Worm (Caenorhabditis elegans) whole organism, L4/young adult: Measurements from ENCODE around the gene col-179.

ENCODE experiments used
- W03F9.2 ChIP-seq: fragments of 150-350 bp; optimal IDR thresholded peaks from 2 replicates; lab custom pipeline; 2014; ENCODE audit warnings: missing biosample characterization, missing genetic modification characterization
- him-1 ChIP-seq: sonication (generic microtip); optimal IDR thresholded peaks from 2 replicates; lab custom pipeline; 2016; ENCODE audit warnings: missing genotype, missing genetic modification reagents, missing genetic modification characterization, missing compliant biosample characterization

ce11 chrX:11162778-11163584, 38.3 kb upstream of the col-179 start:
- TF ChIP-seq him-1 (tag; lab: Kevin White, UChicago) (no peak), W03F9.2 (no peak)
